Worm (Caenorhabditis elegans): ENCODE data around the gene F38B6.7.

F38B6.7 gene

ce11 chrX:6655163-6655562, 43.0 kb downstream of the F38B6.7 start, which contains the start of gene nhr-173:
nhr-173 (plus strand) TSS chrX:6655528.
- TF ChIP-seq ZK546.5 (tag; optimal IDR thresholded peaks at IDR 0.05) (no peak), lsy-2 (tag; optimal IDR thresholded peaks at IDR 0.05) (no peak), blmp-1 (tag; optimal IDR thresholded peaks at IDR 0.05; ENCODE audit: insufficient read depth) (no peak), fos-1 (tag; optimal IDR thresholded peaks at IDR 0.05) (peak; percentile 42), ztf-1 (GFP tag; conservative IDR thresholded peaks at IDR 0.05) (no peak), lin-13 (GFP tag; optimal IDR thresholded peaks at IDR 0.05) (no peak), nhr-129 (tag; optimal IDR thresholded peaks at IDR 0.05) (no peak)

DNA sequence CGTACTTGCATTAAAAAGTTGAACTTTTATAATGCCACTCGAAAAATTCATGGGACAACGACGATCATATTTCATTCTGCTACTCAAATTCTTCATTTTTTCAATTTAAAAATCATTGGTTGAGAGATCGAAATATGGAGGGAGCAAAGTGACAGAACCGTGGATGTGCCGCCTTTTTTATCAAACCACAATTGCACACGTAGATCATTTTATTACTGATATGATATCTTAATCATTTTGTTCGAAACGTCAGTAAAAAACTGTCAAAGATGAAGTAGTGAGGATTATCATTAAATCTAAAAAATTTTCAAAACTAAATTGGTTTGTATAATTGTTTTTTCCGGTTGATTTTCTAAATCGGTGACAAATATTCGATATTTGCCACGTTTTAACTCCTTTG, 44.0 kb downstream of the F38B6.7 start:
- no peak for TF ChIP-seq nhr-129 (tag; optimal IDR thresholded peaks at IDR 0.05)
- TF ChIP-seq dmd-4 (tag; optimal IDR thresholded peaks at IDR 0.05): no peak
- no peak for TF ChIP-seq sma-3 (GFP tag; optimal IDR thresholded peaks at IDR 0.05)
- peak; percentile 11 for TF ChIP-seq fos-1 (tag; optimal IDR thresholded peaks at IDR 0.05)
- TF ChIP-seq mab-5 (tag; optimal IDR thresholded peaks at IDR 0.05): no peak

DNA sequence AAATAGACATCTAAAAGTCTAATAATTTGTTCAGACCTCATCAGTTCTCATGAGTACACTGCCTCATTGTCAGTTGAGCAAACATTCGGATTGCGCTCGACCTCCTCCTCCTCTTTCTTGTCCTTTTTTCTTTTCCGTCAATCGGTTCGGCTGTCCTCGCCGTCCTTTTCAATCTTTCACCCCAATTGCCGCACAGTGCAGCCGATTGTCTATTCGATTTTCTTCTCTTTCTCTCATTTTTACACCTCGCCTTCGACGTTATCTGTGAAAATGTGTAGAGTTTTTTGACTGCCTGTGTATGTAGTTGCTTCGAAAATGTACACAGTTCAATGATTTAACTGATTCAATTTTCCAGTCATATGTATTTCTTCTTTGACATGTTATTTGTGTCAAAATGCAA, 45.0 kb downstream of the F38B6.7 start:
- TF ChIP-seq nhr-77 (tag; optimal IDR thresholded peaks at IDR 0.05): no peak
- TF ChIP-seq F13H6.1 (tag; optimal IDR thresholded peaks at IDR 0.05): peak; percentile 57
- no peak for TF ChIP-seq unc-62 (GFP tag; optimal IDR thresholded peaks at IDR 0.05)
- TF ChIP-seq fos-1 (tag; optimal IDR thresholded peaks at IDR 0.05): peak; percentile 70
- TF ChIP-seq nhr-129 (tag; optimal IDR thresholded peaks at IDR 0.05): peak; percentile 36
- peak; percentile 27 for TF ChIP-seq sma-9 (GFP tag; optimal IDR thresholded peaks at IDR 0.05)
- TF ChIP-seq sma-9 (tag; optimal IDR thresholded peaks at IDR 0.05): no peak
- TF ChIP-seq nhr-10 (tag; optimal IDR thresholded peaks at IDR 0.05): no peak

ce11 chrX:6649573-6649972, 48.6 kb downstream of the F38B6.7 start:
- no peak for TF ChIP-seq nhr-11 (tag; optimal IDR thresholded peaks at IDR 0.05)
- TF ChIP-seq nhr-25 (tag; optimal IDR thresholded peaks at IDR 0.05): peak; percentile 2
- no peak for TF ChIP-seq ama-1 (optimal IDR thresholded peaks at IDR 0.05)
- peak; percentile 41 for TF ChIP-seq nhr-21 (tag; optimal IDR thresholded peaks at IDR 0.05)
- peak; percentile 11 for TF ChIP-seq blmp-1 (tag; optimal IDR thresholded peaks at IDR 0.05; ENCODE audit: insufficient read depth)
- TF ChIP-seq elt-3 (tag; optimal IDR thresholded peaks at IDR 0.05): no peak
- peak; percentile 35 for TF ChIP-seq nhr-129 (tag; optimal IDR thresholded peaks at IDR 0.05)

DNA sequence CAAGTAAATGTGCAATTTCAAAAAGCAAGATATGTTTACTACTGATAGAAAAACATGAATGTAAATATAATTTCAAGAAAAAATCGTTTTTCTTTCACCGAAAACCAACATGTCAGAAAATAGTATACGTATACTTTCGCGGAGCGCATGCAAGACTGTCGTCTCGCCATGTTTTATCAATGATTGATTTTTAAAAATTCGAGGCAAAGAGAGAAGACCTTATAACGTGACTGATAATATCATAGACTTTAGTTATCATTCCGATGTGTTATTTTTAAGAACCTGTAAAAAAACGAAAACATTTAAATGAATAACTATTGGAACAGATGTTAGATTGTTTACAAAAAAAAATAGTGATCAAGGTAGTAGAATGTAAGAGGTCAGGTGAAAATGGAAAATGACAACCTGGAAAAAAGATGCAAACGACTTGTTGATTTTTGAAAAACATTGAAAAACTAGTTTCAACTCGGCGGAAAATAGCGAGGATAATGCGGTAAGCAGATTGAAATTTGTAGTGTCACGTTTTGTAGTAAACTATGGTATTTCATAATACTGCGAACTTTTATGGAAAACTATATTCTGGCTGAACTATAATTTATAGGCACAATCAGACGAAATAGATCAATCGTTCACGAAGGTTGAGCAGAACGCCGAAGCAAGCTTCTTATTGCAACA, 51.6 kb downstream of the F38B6.7 start:
- TF ChIP-seq peb-1 (tag; optimal IDR thresholded peaks at IDR 0.05) (no peak), crh-2 (tag; optimal IDR thresholded peaks at IDR 0.05) (peak; percentile 12), egl-27 (tag; optimal IDR thresholded peaks at IDR 0.05) (no peak), lsy-2 (tag; optimal IDR thresholded peaks at IDR 0.05) (no peak), ceh-16 (tag; optimal IDR thresholded peaks at IDR 0.05) (no peak), zag-1 (tag; optimal IDR thresholded peaks at IDR 0.05) (no peak), nhr-129 (tag; optimal IDR thresholded peaks at IDR 0.05) (no peak), ceh-82 (tag; optimal IDR thresholded peaks at IDR 0.05) (no peak), R02D3.7 (tag; optimal IDR thresholded peaks at IDR 0.05) (no peak), sma-3 (GFP tag; optimal IDR thresholded peaks at IDR 0.05) (no peak), nhr-25 (tag; optimal IDR thresholded peaks at IDR 0.05) (no peak), nhr-23 (tag; optimal IDR thresholded peaks at IDR 0.05) (no peak), fos-1 (tag; optimal IDR thresholded peaks at IDR 0.05) (peak; percentile 16), ZK546.5 (tag; optimal IDR thresholded peaks at IDR 0.05) (no peak), sma-9 (GFP tag; optimal IDR thresholded peaks at IDR 0.05) (peak; percentile 53), sma-9 (tag; optimal IDR thresholded peaks at IDR 0.05) (no peak), lin-39 (tag; optimal IDR thresholded peaks at IDR 0.05) (no peak)

All from whole organism, L2 larva.